Worm (Caenorhabditis elegans) whole organism, midembryonic: ENCODE results near the gene srxa-9.

Experiments
- T22C8.4 ChIP-seq: fragments of 200-800 bp; sonication (Bioruptor generic); IDR thresholded peaks from 2 replicates; pipeline ENCODE4 v1.3.6; 2022; ENCODE audit warnings: missing genetic modification characterization, missing compliant biosample characterization
- cog-1 ChIP-seq: sonication (generic microtip); optimal IDR thresholded peaks from 2 replicates; lab custom pipeline; 2016; ENCODE audit warnings: missing genetic modification characterization, missing compliant biosample characterization
- flt-1 ChIP-seq: fragments of 200-800 bp; sonication (Bioruptor generic); IDR thresholded peaks from 2 replicates; pipeline ENCODE4 v1.3.6; 2022; ENCODE audit warnings: missing genetic modification characterization, missing compliant biosample characterization
- klf-2 ChIP-seq: fragments of 200-800 bp; sonication (Bioruptor generic); conservative IDR thresholded peaks from 2 replicates; pipeline ENCODE4 v1.3.6; 2022; ENCODE audit warnings: missing genetic modification reagents, missing genetic modification characterization, missing compliant biosample characterization
- med-1 ChIP-seq: sonication (generic microtip); optimal IDR thresholded peaks from 2 replicates; lab custom pipeline; 2017; ENCODE audit warnings: missing genetic modification characterization, mild to moderate bottlenecking, missing compliant biosample characterization, antibody characterized with exemption, missing genetic modification reagents; ENCODE audit not compliant: insufficient read depth
- ref-1 ChIP-seq: fragments of 200-800 bp; sonication (Bioruptor generic); conservative IDR thresholded peaks from 2 replicates; pipeline ENCODE4 v1.3.6; 2022; ENCODE audit warnings: missing genetic modification reagents, missing genetic modification characterization, missing compliant biosample characterization
- tab-1 ChIP-seq: fragments of 200-800 bp; sonication (Bioruptor generic); IDR thresholded peaks from 2 replicates; pipeline ENCODE4 v1.3.6; 2022; ENCODE audit warnings: missing genetic modification characterization, missing compliant biosample characterization
- ztf-23 ChIP-seq: fragments of 200-800 bp; sonication (Bioruptor generic); IDR thresholded peaks from 2 replicates; pipeline ENCODE4 v1.3.6; 2022; ENCODE audit warnings: missing genetic modification reagents, missing genetic modification characterization, missing compliant biosample characterization
- ztf-29 ChIP-seq: fragments of 200-800 bp; sonication (Bioruptor generic); IDR thresholded peaks from 2 replicates; pipeline ENCODE4 v1.3.6; 2022; ENCODE audit warnings: missing genetic modification reagents, missing genetic modification characterization, missing compliant biosample characterization

DNA sequence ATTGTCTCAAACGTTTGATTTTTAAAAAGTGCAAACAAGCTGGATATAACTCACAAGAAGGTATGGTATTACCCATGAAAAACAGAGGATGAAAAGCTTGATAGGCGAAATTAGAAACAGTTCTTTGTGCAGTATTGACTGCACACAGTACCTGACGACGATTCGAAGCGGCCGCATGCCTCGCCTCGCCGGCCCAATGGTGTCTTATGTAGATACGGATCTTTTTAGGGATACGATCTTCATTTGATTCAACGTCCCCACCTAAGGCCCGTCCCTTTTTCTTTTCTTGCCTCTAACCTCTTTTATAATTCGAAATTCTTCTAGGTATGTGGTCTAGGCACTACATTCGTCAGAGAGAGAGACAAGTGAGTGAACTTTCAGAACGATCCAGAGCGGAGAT is 19.3 kb downstream of the srxa-9 start, which contains the start of gene bus-17:
- TF ChIP-seq ztf-29, result no peak
- no peak for TF ChIP-seq T22C8.4 (GFP tag; lab: Robert Waterston, UW)
- no peak for TF ChIP-seq flt-1 (GFP tag; lab: Robert Waterston, UW)
- no peak for TF ChIP-seq tab-1 (GFP tag; lab: Robert Waterston, UW)
- no peak for TF ChIP-seq klf-2 (GFP tag; lab: Robert Waterston, UW)
- TF ChIP-seq ztf-23 (GFP tag; lab: Robert Waterston, UW), result no peak
- TF ChIP-seq med-1 (GFP tag; lab: Kevin White, UChicago), result no peak
- no peak for TF ChIP-seq ref-1
- no peak for TF ChIP-seq cog-1 (tag; lab: Kevin White, UChicago)
